Worm (Caenorhabditis elegans) whole organism, young adult: Measurements from ENCODE around the gene C13A2.12.

ENCODE experiments used
- B0035.1 ChIP-seq: sonication (generic microtip); optimal IDR thresholded peaks from 2 replicates; lab custom pipeline; 2016; ENCODE audit warnings: missing genetic modification characterization, mild to moderate bottlenecking, missing compliant biosample characterization, missing genotype, missing genetic modification reagents
- F10E7.11 ChIP-seq: sonication (generic microtip); optimal IDR thresholded peaks from 2 replicates; lab custom pipeline; 2017; ENCODE audit warnings: mild to moderate bottlenecking, missing genetic modification characterization, moderate library complexity, missing compliant biosample characterization
- F33H1.4 ChIP-seq: fragments of 200-800 bp; sonication (Bioruptor generic); IDR thresholded peaks from 2 replicates; pipeline ENCODE4 v1.3.6; 2022; ENCODE audit warnings: missing genetic modification reagents, missing genetic modification characterization, missing compliant biosample characterization
- F37B4.10 ChIP-seq: fragments of 200-800 bp; sonication (Bioruptor generic); IDR thresholded peaks from 2 replicates; pipeline ENCODE4 v1.3.6; 2022; ENCODE audit warnings: missing genetic modification characterization, missing compliant biosample characterization
- F39B2.1 ChIP-seq: fragments of 200-800 bp; sonication (Bioruptor generic); IDR thresholded peaks from 2 replicates; pipeline ENCODE4 v1.3.6; 2022; ENCODE audit warnings: missing genetic modification reagents, missing genetic modification characterization, missing compliant biosample characterization
- F52B5.7 ChIP-seq: sonication (generic microtip); optimal IDR thresholded peaks from 2 replicates; lab custom pipeline; 2016; ENCODE audit warnings: mild to moderate bottlenecking, missing genetic modification characterization, missing compliant biosample characterization
- F57A8.1 ChIP-seq: fragments of 200-800 bp; sonication (Bioruptor generic); optimal IDR thresholded peaks from 2 replicates; lab custom pipeline; 2018; ENCODE audit warnings: mild to moderate bottlenecking, missing genetic modification characterization, moderate library complexity, missing compliant biosample characterization
- F57C9.4 ChIP-seq: sonication (generic microtip); optimal IDR thresholded peaks from 2 replicates; lab custom pipeline; 2017; ENCODE audit warnings: mild to moderate bottlenecking, missing genetic modification characterization, missing compliant biosample characterization
- T07F8.4 ChIP-seq: sonication (generic microtip); optimal IDR thresholded peaks from 2 replicates; lab custom pipeline; 2016; ENCODE audit warnings: mild to moderate bottlenecking, missing genetic modification characterization, moderate library complexity, missing compliant biosample characterization
- Y53G8AR.9 ChIP-seq: fragments of 200-800 bp; sonication (Bioruptor generic); conservative IDR thresholded peaks from 2 replicates; pipeline ENCODE4 v1.3.6; 2022; ENCODE audit warnings: missing genetic modification reagents, missing genetic modification characterization, missing compliant biosample characterization
- Y79H2A.3 ChIP-seq: fragments of 200-800 bp; sonication (Bioruptor generic); conservative IDR thresholded peaks from 2 replicates; pipeline ENCODE4 v1.3.6; 2022; ENCODE audit warnings: missing genetic modification reagents, missing genetic modification characterization, missing compliant biosample characterization
- akir-1 ChIP-seq: fragments of 200-800 bp; sonication (Bioruptor generic); optimal IDR thresholded peaks from 2 replicates; lab custom pipeline; 2018; ENCODE audit warnings: mild to moderate bottlenecking, missing genetic modification characterization, moderate library complexity, missing compliant biosample characterization
- aptf-3 ChIP-seq: fragments of 200-800 bp; sonication (Bioruptor generic); IDR thresholded peaks from 2 replicates; pipeline ENCODE4 v1.3.6; 2022; ENCODE audit warnings: missing genetic modification characterization, missing compliant biosample characterization
- attf-5 ChIP-seq: fragments of 200-800 bp; sonication (Bioruptor generic); optimal IDR thresholded peaks from 2 replicates; lab custom pipeline; 2018; ENCODE audit warnings: mild to moderate bottlenecking, missing genetic modification characterization, missing compliant biosample characterization
- attf-6 ChIP-seq: fragments of 200-800 bp; sonication (Bioruptor generic); IDR thresholded peaks from 2 replicates; pipeline ENCODE4 v1.3.6; 2022; ENCODE audit warnings: missing genetic modification reagents, missing genetic modification characterization, missing compliant biosample characterization
- bed-2 ChIP-seq: fragments of 200-800 bp; sonication (Bioruptor generic); IDR thresholded peaks from 2 replicates; pipeline ENCODE4 v1.3.6; 2022; ENCODE audit warnings: missing genetic modification reagents, missing genetic modification characterization, missing compliant biosample characterization
- cebp-1 ChIP-seq, 2 experiments: fragments of 200-800 bp in 1 of 2; sonication (Bioruptor generic) in 1 of 2; sonication (generic microtip) in 1 of 2; IDR thresholded peaks in 1 of 2; optimal IDR thresholded peaks in 1 of 2; 2 replicates each; pipeline versions ENCODE4 v1.3.6 to Lab custom; 2017 to 2022; ENCODE audit warnings: missing compliant biosample characterization in 2 of 2, missing genetic modification characterization in 2 of 2, mild to moderate bottlenecking in 1 of 2, missing genetic modification reagents in 1 of 2, moderate library complexity in 1 of 2
- ceh-40 ChIP-seq: fragments of 200-800 bp; sonication (Bioruptor generic); IDR thresholded peaks from 2 replicates; pipeline ENCODE4 v1.3.6; 2022; ENCODE audit warnings: missing genetic modification characterization, missing compliant biosample characterization
- ceh-79 ChIP-seq: sonication (generic microtip); optimal IDR thresholded peaks from 2 replicates; lab custom pipeline; 2017; ENCODE audit warnings: mild to moderate bottlenecking, missing genetic modification characterization, missing compliant biosample characterization
- die-1 ChIP-seq: sonication (generic microtip); optimal IDR thresholded peaks from 2 replicates; lab custom pipeline; 2016; ENCODE audit warnings: missing genotype, mild to moderate bottlenecking, missing genetic modification characterization, missing compliant biosample characterization
- dox-1 ChIP-seq: fragments of 200-800 bp; sonication (Bioruptor generic); IDR thresholded peaks from 2 replicates; pipeline ENCODE4 v1.3.6; 2022; ENCODE audit warnings: missing genetic modification reagents, missing genetic modification characterization, missing compliant biosample characterization
- egl-18 ChIP-seq: fragments of 200-800 bp; sonication (Bioruptor generic); IDR thresholded peaks from 2 replicates; pipeline ENCODE4 v1.3.6; 2022; ENCODE audit warnings: missing genetic modification reagents, missing genetic modification characterization, missing compliant biosample characterization
- egl-44 ChIP-seq: fragments of 200-800 bp; sonication (Bioruptor generic); IDR thresholded peaks from 2 replicates; pipeline ENCODE4 v1.3.6; 2022; ENCODE audit warnings: missing genetic modification reagents, missing genetic modification characterization, missing compliant biosample characterization
- egrh-3 ChIP-seq: fragments of 200-800 bp; sonication (Bioruptor generic); IDR thresholded peaks from 2 replicates; pipeline ENCODE4 v1.3.6; 2022; ENCODE audit warnings: missing genetic modification reagents, missing genetic modification characterization, missing compliant biosample characterization
- ekl-4 ChIP-seq: fragments of 200-800 bp; sonication (Bioruptor generic); IDR thresholded peaks from 2 replicates; pipeline ENCODE4 v1.3.6; 2022; ENCODE audit warnings: missing genetic modification reagents, missing genetic modification characterization, missing compliant biosample characterization
- hrde-1 ChIP-seq: sonication (generic microtip); optimal IDR thresholded peaks from 2 replicates; lab custom pipeline; 2016; ENCODE audit warnings: missing genetic modification characterization, mild to moderate bottlenecking, missing compliant biosample characterization, moderate library complexity, missing genotype, missing genetic modification reagents, borderline replicate concordance
- lag-1 ChIP-seq: fragments of 200-800 bp; sonication (Bioruptor generic); IDR thresholded peaks from 2 replicates; pipeline ENCODE4 v1.3.6; 2022; ENCODE audit warnings: missing genetic modification reagents, missing genetic modification characterization, missing compliant biosample characterization
- let-607 ChIP-seq, 2 experiments: fragments of 200-800 bp in 1 of 2; sonication (Bioruptor generic) in 1 of 2; sonication (generic microtip) in 1 of 2; optimal IDR thresholded peaks; 2 replicates each; lab custom pipeline; 2016 to 2018; ENCODE audit warnings: mild to moderate bottlenecking in 2 of 2, missing compliant biosample characterization in 2 of 2, missing genetic modification characterization in 2 of 2, moderate library complexity in 2 of 2, missing genotype in 1 of 2
- lin-35 ChIP-seq, 3 experiments: fragments of 150-350 bp in 2 of 3; sonication (generic microtip) in 1 of 3; optimal IDR thresholded peaks; 2 replicates each; lab custom pipeline; 2014 to 2018; ENCODE audit warnings: missing biosample characterization in 3 of 3, missing genetic modification characterization in 3 of 3, missing genetic modification reagents in 3 of 3
- lin-40 ChIP-seq: sonication (generic microtip); optimal IDR thresholded peaks from 2 replicates; lab custom pipeline; 2016; ENCODE audit warnings: missing genetic modification characterization, mild to moderate bottlenecking, missing compliant biosample characterization, missing genotype, missing genetic modification reagents
- lir-1 ChIP-seq: fragments of 200-800 bp; sonication (Bioruptor generic); conservative IDR thresholded peaks from 2 replicates; pipeline ENCODE4 v1.3.6; 2022; ENCODE audit warnings: missing genetic modification reagents, missing genetic modification characterization, missing compliant biosample characterization
- lsl-1 ChIP-seq: fragments of 200-800 bp; sonication (Bioruptor generic); optimal IDR thresholded peaks from 2 replicates; lab custom pipeline; 2018; ENCODE audit warnings: mild to moderate bottlenecking, missing genetic modification characterization, moderate library complexity, missing compliant biosample characterization
- lsy-27 ChIP-seq: sonication (generic microtip); optimal IDR thresholded peaks from 2 replicates; lab custom pipeline; 2017; ENCODE audit warnings: missing genetic modification characterization, mild to moderate bottlenecking, missing compliant biosample characterization, antibody characterized with exemption, missing genotype, borderline replicate concordance; ENCODE audit not compliant: insufficient read depth
- madf-10 ChIP-seq: sonication (generic microtip); optimal IDR thresholded peaks from 2 replicates; lab custom pipeline; 2016; ENCODE audit warnings: mild to moderate bottlenecking, missing genetic modification characterization, missing compliant biosample characterization
- madf-6 ChIP-seq: fragments of 200-800 bp; sonication (Bioruptor generic); IDR thresholded peaks from 2 replicates; pipeline ENCODE4 v1.3.6; 2022; ENCODE audit warnings: missing genetic modification reagents, missing genetic modification characterization, missing compliant biosample characterization
- madf-8 ChIP-seq: fragments of 200-800 bp; sonication (Bioruptor generic); conservative IDR thresholded peaks from 2 replicates; pipeline ENCODE4 v1.3.6; 2022; ENCODE audit warnings: missing genetic modification reagents, missing genetic modification characterization, missing compliant biosample characterization
- mel-28 ChIP-seq: sonication (generic microtip); optimal IDR thresholded peaks from 2 replicates; lab custom pipeline; 2016; ENCODE audit warnings: borderline replicate concordance, mild to moderate bottlenecking, missing genetic modification characterization, missing compliant biosample characterization
- nfya-2 ChIP-seq: fragments of 200-800 bp; sonication (Bioruptor generic); IDR thresholded peaks from 2 replicates; pipeline ENCODE4 v1.3.6; 2022; ENCODE audit warnings: missing genetic modification reagents, missing genetic modification characterization, missing compliant biosample characterization
- nhr-27 ChIP-seq: fragments of 200-800 bp; sonication (Bioruptor generic); optimal IDR thresholded peaks from 2 replicates; lab custom pipeline; 2018; ENCODE audit warnings: mild to moderate bottlenecking, missing genetic modification characterization, moderate library complexity, missing compliant biosample characterization
- rpc-1 ChIP-seq, 2 experiments: fragments of 150-350 bp in 1 of 2; sonication (generic microtip) in 1 of 2; optimal IDR thresholded peaks; 2 replicates each; lab custom pipeline; 2014 to 2018; ENCODE audit warnings: missing biosample characterization in 1 of 2, missing genetic modification characterization in 1 of 2, missing genetic modification reagents in 1 of 2, missing genotype in 1 of 2
- snpc-4 ChIP-seq, 5 experiments: fragments of 150-350 bp in 1 of 5; sonication (generic microtip) in 4 of 5; optimal IDR thresholded peaks; 2 replicates each; lab custom pipeline; 2014 to 2018; ENCODE audit warnings: missing genetic modification characterization in 5 of 5, missing biosample characterization in 3 of 5, antibody characterized with exemption in 2 of 5, mild to moderate bottlenecking in 2 of 5, missing compliant biosample characterization in 2 of 5, missing genotype in 2 of 5, moderate library complexity in 2 of 5, missing genetic modification reagents in 1 of 5
- somi-1 ChIP-seq: fragments of 200-800 bp; sonication (Bioruptor generic); optimal IDR thresholded peaks from 2 replicates; lab custom pipeline; 2018; ENCODE audit warnings: mild to moderate bottlenecking, missing genetic modification characterization, missing compliant biosample characterization
- tlf-1 ChIP-seq: fragments of 200-800 bp; sonication (Bioruptor generic); optimal IDR thresholded peaks from 2 replicates; lab custom pipeline; 2018; ENCODE audit warnings: mild to moderate bottlenecking, missing genetic modification characterization, missing compliant biosample characterization
- zfh-2 ChIP-seq: fragments of 200-800 bp; sonication (Bioruptor generic); conservative IDR thresholded peaks from 2 replicates; pipeline ENCODE4 v1.3.6; 2022; ENCODE audit warnings: missing genetic modification reagents, missing genetic modification characterization, missing compliant biosample characterization
- ztf-26 ChIP-seq: sonication (generic microtip); optimal IDR thresholded peaks from 2 replicates; lab custom pipeline; 2017; ENCODE audit warnings: missing genetic modification characterization, missing compliant biosample characterization
- ztf-3 ChIP-seq: fragments of 200-800 bp; sonication (Bioruptor generic); optimal IDR thresholded peaks from 2 replicates; lab custom pipeline; 2018; ENCODE audit warnings: mild to moderate bottlenecking, missing genetic modification characterization, missing compliant biosample characterization

The C13A2.12 gene

DNA sequence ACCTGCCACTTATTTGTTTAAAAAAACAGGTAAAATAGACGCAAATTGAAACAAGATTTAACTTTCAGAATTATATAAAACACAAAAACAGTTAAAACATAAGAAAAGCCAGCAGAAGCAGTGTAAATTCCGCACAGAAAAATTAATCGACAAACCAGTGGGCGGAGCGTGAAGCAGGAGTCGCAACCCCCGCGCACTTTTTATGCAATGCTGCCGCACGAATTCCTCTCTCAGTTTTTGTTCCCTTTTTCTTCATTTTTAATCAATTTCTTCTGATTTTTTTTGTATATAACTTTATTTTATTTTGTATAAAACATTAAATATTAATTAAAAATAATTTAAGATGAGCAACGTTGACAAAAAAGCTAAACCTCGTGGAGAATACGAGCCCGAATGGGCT, 28.2 kb upstream of the C13A2.12 start, which contains the start of the genes gei-6 and krr-1 (continued):
- 0 out of 2 replicates have a peak, but pooled peaks have one; percentile 34 for TF ChIP-seq egrh-3 (GFP tag; lab: Robert Waterston, UW)
- TF ChIP-seq Y53G8AR.9 = no peak
- no peak for TF ChIP-seq aptf-3 (GFP tag; lab: Robert Waterston, UW)
- no peak for TF ChIP-seq F37B4.10 (GFP tag; lab: Robert Waterston, UW)
- TF ChIP-seq lsl-1 (GFP tag; lab: Kevin White, UChicago) = no peak
- TF ChIP-seq somi-1 (GFP tag; lab: Kevin White, UChicago) = no peak
- TF ChIP-seq Y79H2A.3 (GFP tag; lab: Robert Waterston, UW) = no peak
- TF ChIP-seq nfya-2 (GFP tag; lab: Robert Waterston, UW) = no peak
- no peak for TF ChIP-seq ztf-26 (tag; lab: Kevin White, UChicago)
- no peak for TF ChIP-seq ztf-3 (GFP tag; lab: Kevin White, UChicago)
- TF ChIP-seq lag-1 (GFP tag; lab: Robert Waterston, UW) = no peak
- no peak for TF ChIP-seq ceh-79 (tag; lab: Kevin White, UChicago)
- TF ChIP-seq T07F8.4 (tag; lab: Kevin White, UChicago) = no peak
- no peak for TF ChIP-seq F10E7.11 (tag; lab: Kevin White, UChicago)
- TF ChIP-seq ceh-40 (GFP tag; lab: Robert Waterston, UW) = no peak
- TF ChIP-seq B0035.1 = no peak
- peak; percentile 60 for TF ChIP-seq attf-5 (GFP tag; lab: Kevin White, UChicago)
- no peak for TF ChIP-seq F33H1.4 (GFP tag; lab: Robert Waterston, UW)
- no peak for TF ChIP-seq madf-10
- no peak for TF ChIP-seq die-1 (tag; lab: Kevin White, UChicago)
- TF ChIP-seq akir-1 (GFP tag; lab: Kevin White, UChicago) = no peak
- TF ChIP-seq hrde-1 (tag; lab: Kevin White, UChicago) = no peak
- no peak for TF ChIP-seq cebp-1 (GFP tag; IDR thresholded peaks at IDR 0.05; lab: Robert Waterston, UW)
- peak; percentile 51 for TF ChIP-seq cebp-1 (tag; optimal IDR thresholded peaks at IDR 0.05; lab: Kevin White, UChicago)
- TF ChIP-seq ekl-4 (GFP tag; lab: Robert Waterston, UW) = 0 out of 2 replicates have a peak, but pooled peaks have one; percentile 36
- TF ChIP-seq F57A8.1 = no peak
- no peak for TF ChIP-seq attf-6 (GFP tag; lab: Robert Waterston, UW)
- TF ChIP-seq snpc-4 (GFP tag; optimal IDR thresholded peaks at IDR 0.05; lab: Kevin White, UChicago) = peak; percentile 9
- peak in 2 of 4 experiments; percentile 2 to 17 for TF ChIP-seq snpc-4 (tag; optimal IDR thresholded peaks at IDR 0.05; lab: Kevin White, UChicago)
- TF ChIP-seq F52B5.7 (tag; lab: Kevin White, UChicago) = no peak
- TF ChIP-seq madf-6 (GFP tag; lab: Robert Waterston, UW) = peak; percentile 55; the same call in 1 of the 2 replicates
- TF ChIP-seq egl-18 (GFP tag; lab: Robert Waterston, UW) = no peak
- peak; percentile 34 for TF ChIP-seq rpc-1 (optimal IDR thresholded peaks at IDR 0.05; lab: Kevin White, UChicago)
- no peak for TF ChIP-seq rpc-1 (tag; optimal IDR thresholded peaks at IDR 0.05; lab: Kevin White, UChicago)
- no peak for TF ChIP-seq tlf-1 (GFP tag; lab: Kevin White, UChicago)
- no peak for TF ChIP-seq F39B2.1 (GFP tag; lab: Robert Waterston, UW)
- TF ChIP-seq dox-1 (GFP tag; lab: Robert Waterston, UW) = no peak
- no peak for TF ChIP-seq bed-2 (GFP tag; lab: Robert Waterston, UW)
- TF ChIP-seq madf-8 (GFP tag; lab: Robert Waterston, UW) = no peak
- no peak for TF ChIP-seq nhr-27
- no peak for TF ChIP-seq lsy-27 (tag; lab: Kevin White, UChicago)
- TF ChIP-seq lin-35 (GFP tag; optimal IDR thresholded peaks at IDR 0.05; lab: Kevin White, UChicago) = peak in 1 of 3 experiments; percentile 53
- TF ChIP-seq mel-28 (tag; lab: Kevin White, UChicago) = no peak
- TF ChIP-seq zfh-2 (GFP tag; lab: Robert Waterston, UW) = peak; percentile 42; the same call in 1 of the 2 replicates
- TF ChIP-seq F57C9.4 = no peak
- no peak for TF ChIP-seq lin-40
- TF ChIP-seq let-607 (tag; optimal IDR thresholded peaks at IDR 0.05; lab: Kevin White, UChicago) = no peak
- TF ChIP-seq lir-1 (GFP tag; lab: Robert Waterston, UW) = no peak
- no peak for TF ChIP-seq egl-44 (GFP tag; lab: Robert Waterston, UW)
